Fruit fly (Drosophila melanogaster) S2 (cell line): ENCODE data around the gene Fer1HCH.

Experiments used
- CG8478 ChIP-seq: fragments of >200 bp; optimal IDR thresholded peaks from 2 replicates; lab custom pipeline; 2018
- CTCF ChIP-seq, 2 experiments: fragments of >200 bp; optimal IDR thresholded peaks; 2 replicates each; lab custom pipeline; 2018

Fer1HCH gene

DNA sequence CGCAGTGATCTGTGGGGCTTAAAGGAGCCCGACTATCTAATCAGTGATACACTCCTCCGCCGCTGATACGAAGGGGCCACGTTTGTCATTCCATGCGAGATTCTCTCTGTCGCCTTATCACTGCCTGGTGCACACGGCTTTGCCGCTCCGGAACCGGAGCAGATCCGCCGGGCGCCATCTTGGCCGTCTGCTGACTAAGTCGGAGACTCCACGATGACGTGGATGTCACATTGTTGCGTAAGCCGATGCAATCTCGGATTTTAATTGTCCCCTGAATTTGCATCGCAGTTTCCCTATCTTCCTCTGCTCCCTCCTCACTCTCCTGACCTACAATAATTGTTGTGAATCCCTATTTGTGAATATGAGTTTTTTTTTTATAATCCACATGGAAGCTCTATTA, 3.1 kb upstream of the Fer1HCH start:
- no peak for TF ChIP-seq CTCF (optimal IDR thresholded peaks at IDR 0.05; lab: Kevin White, UChicago)
- TF ChIP-seq CG8478 (lab: Kevin White, UChicago) = no peak

DNA sequence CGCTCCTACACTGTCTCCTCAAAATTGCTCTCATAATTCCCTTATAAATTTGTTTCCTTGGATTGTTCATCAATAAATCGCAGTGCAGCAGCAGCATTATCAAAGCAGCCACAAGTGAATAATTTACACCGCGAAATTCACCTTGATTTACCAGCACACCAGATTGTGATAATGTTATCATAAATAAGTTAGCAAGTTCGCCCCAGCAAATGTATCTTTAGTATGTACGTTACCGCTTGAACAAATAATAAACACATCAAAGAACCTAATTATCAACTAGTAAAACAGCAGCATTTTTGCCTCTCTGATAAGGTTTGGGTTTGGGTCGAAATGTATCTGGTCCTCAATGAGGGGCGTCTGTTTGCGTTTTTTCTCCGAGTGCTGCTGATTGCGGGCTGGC, 2.3 kb upstream of the Fer1HCH start:
- no peak for TF ChIP-seq CTCF (optimal IDR thresholded peaks at IDR 0.05; lab: Kevin White, UChicago)
- TF ChIP-seq CG8478 (lab: Kevin White, UChicago) = no peak

DNA sequence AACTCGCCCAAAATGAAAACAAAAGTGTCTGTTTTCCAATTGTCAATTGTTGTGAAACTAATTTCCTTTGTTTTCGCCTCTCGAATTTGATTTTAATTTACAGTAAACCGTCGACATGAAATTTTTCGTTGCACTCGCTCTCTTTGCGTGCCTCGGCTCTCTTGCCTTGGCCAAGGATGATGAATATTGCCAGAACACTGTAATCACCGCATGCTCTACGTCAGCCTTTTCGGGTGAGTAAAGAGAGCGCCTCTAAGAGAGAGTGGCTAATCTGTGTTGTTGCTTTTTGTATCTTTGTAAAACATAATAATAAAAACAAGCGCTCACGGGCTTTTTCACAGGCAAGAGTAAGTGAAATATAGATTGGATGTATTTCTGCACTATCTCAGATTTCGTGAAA, 1.1 kb upstream of the Fer1HCH start:
- TF ChIP-seq CG8478 (lab: Kevin White, UChicago) (no peak), CTCF (optimal IDR thresholded peaks at IDR 0.05; lab: Kevin White, UChicago) (no peak)

DNA sequence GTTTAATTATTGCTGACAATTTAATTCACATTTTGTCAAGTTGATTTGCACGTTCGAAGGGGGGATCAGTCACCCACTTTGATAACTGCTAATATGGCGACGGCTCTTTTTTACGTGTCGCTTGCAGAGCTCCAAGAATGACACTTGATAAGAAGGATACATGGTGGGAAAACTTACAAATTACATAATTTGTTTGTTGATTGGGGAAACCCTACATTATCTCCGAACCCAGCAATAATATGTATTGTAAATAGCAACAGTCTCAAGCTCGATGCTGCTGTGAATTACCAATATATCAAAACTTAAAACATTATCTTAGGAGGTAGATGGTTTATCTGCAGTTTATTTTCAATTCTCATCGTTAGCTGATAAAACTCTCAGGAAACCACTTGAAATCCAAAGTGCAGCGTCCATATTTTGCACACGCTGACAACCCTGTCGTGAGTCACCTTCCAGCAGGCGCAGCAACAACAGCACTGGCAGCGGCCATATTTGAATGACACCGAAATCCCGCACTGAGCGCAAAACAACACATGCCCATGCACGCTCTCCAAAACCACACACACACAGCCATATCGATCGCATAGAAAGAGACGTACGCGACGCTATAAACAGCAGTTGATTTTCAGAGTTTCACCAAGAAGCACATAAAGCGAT, 365 bp upstream of the Fer1HCH start:
- TF ChIP-seq CTCF (optimal IDR thresholded peaks at IDR 0.05; lab: Kevin White, UChicago) = no peak
- no peak for TF ChIP-seq CG8478 (lab: Kevin White, UChicago)

DNA sequence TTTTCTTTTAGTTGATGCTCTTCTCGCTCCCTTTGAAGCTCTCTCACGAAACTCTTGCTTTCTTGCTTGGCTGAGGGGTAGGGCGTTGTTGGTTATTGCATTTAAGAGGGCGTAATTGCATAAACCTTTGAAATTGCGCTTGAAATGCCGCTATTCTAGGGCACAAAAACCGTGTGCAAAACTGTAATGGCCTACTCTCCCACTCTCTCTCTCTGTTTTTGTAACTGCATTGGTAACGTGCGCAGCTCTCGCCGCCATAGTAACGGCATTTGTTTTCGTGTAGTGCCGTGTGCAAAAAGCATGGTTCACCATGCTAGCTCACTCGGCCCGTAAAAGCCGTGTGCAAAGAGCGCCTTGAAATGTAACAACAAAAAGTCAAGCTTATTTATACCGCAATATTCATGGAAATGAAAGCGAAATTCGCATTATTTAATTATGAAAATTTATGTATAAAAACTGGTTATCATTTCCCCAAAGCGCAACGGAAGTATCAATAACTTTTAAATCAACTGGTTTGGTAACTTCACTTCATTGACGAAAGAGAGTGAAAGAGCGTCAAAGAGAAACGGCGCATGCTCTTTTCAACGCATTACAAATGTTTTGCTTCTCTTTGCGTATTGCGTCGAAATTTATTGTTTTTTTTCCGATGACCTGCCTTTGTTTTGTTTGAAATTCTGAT, 1.1 kb downstream of the Fer1HCH start:
- TF ChIP-seq CG8478 (lab: Kevin White, UChicago) (no peak), CTCF (optimal IDR thresholded peaks at IDR 0.05; lab: Kevin White, UChicago) (no peak)

DNA sequence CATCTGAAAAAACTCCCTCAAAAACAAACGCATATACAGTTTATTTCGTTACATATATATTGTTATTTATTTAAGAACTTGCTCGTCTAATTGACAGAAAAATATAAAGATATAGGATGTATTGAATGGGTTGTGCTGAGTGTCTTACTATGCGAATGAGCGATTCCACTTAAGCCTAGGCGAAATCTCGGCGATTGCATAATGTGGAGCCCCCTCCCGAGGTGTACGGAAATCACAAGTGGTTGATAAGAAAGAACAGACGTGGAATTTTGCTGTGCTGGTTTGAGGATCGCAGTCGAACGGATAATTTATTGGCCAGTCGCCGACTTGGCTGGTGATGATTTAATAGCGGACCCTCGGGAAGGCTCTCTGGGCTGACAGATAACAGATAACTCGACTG, 2.4 kb downstream of the Fer1HCH start:
- no peak for TF ChIP-seq CTCF (optimal IDR thresholded peaks at IDR 0.05; lab: Kevin White, UChicago)
- TF ChIP-seq CG8478 (lab: Kevin White, UChicago) = no peak

DNA sequence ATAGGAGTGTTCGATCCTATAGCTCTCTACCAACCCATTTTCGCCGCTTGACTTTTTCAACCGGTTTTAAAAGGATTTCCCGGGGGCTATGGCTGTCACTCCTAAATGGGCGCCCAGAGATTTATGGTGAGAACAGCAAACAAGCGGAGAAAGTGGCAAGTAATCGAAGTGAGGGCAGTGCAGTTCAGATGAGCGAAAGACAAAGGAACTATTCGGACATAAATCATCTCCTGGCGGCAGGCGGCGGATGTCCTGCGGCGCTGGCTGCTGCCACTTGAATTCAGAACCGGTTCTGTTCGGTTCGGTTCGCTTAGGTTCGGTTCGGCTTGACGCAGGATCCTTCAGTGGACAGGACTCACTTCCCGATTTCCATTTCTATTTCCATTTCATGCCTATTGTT, 4.8 kb downstream of the Fer1HCH start:
- TF ChIP-seq CG8478 (lab: Kevin White, UChicago) (no peak), CTCF (optimal IDR thresholded peaks at IDR 0.05; lab: Kevin White, UChicago) (no peak)

DNA sequence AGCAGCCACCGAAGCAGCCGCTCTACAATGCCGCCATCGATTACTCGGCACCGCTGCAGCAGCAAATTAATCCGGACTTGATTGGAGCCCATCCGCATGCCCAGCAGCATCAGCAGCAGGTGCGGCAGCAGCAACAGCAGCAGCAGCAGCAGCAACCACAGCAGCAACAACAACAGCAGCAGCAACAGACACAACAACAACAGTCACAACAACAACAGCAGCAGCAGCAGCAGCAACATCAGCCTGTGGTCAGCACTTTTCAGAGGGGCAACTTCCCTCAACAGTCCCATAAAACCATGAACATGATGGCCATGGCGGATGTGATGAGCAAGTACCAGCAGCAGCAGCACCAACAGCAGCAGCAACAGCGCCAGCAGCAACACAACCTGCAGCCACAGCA, 27.3 kb downstream of the Fer1HCH start:
- TF ChIP-seq CG8478 (lab: Kevin White, UChicago) (no peak), CTCF (optimal IDR thresholded peaks at IDR 0.05; lab: Kevin White, UChicago) (no peak)

DNA sequence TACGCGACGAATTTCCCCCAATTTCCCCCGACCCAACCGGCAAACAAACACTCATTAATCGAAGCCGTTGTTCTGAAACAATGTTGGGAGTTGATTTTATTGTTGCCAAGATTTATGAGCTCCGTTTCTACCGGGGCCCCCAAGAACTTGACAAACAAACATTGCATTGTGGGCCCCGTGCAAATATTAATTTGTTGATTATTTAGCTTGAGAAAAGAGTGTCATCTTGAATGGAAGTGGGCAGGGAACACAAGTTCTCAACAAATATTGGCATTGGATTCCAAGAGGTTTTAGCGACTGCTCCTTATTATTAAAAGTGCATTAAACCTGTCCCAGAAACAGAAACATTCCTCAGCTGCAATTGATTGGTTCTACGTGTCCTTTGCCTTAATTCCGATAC, 30.9 kb downstream of the Fer1HCH start:
- TF ChIP-seq CTCF (optimal IDR thresholded peaks at IDR 0.05; lab: Kevin White, UChicago) (no peak), CG8478 (lab: Kevin White, UChicago) (no peak)

DNA sequence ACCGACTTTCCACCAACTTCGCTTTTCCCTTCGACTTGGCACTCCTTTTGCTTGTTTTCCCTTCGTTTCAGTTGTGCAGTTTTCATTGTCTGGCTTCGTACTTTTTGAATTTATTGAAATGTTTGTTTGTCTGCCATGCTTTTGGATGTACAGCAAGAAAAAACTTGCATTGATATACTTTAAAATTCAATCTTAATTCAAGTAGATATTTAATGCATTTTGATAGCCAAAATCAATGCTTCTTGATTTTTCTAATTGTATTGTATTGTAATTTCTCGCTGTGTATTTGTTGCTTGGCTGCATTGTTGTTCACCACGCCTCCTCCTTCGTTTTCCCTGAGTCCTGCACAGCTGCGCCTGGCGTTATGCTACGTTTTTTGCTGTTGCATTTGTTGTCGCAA, 33.2 kb downstream of the Fer1HCH start:
- TF ChIP-seq CG8478 (lab: Kevin White, UChicago) (no peak), CTCF (optimal IDR thresholded peaks at IDR 0.05; lab: Kevin White, UChicago) (no peak)

DNA sequence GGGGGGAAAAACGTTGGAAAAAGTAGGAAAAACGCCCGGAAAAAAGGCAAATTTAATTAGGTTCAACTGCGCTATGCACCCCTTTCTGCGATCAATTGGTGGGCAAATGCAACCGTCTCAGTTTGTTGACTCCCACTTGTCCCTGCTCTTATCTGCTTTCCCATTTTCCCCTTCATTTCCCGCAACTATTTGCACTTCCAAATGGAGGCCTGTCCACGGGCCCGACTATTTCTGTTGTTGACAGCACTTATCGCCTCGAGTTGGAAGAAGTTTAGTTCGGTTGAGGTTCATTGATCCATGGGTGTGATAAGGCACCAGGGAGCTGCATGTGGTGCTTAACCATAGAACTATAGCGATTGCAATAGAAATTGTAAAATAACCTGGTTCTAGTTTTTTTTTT, 35.3 kb downstream of the Fer1HCH start:
- TF ChIP-seq CG8478 (lab: Kevin White, UChicago) = no peak
- no peak for TF ChIP-seq CTCF (optimal IDR thresholded peaks at IDR 0.05; lab: Kevin White, UChicago)

DNA sequence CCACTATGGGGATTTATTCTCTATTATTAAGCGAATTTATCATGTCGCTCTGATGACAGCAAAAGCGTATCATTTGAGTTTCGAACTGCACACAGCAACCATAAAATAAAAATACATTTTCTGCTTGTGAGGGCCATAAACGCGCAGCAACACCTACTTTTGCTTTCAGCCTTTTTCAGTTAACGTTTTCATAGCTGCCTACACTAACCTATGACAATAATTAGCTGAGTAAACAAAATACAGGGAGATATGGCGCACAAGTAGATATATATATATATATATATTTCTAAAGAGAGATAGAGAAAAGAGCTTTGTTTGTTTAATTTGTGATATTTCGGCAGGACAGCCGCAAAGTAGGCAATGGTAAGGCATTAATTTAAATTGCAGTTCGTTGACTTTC, 42.5 kb downstream of the Fer1HCH start:
- TF ChIP-seq CG8478 (lab: Kevin White, UChicago) = no peak
- TF ChIP-seq CTCF (optimal IDR thresholded peaks at IDR 0.05; lab: Kevin White, UChicago) = no peak

DNA sequence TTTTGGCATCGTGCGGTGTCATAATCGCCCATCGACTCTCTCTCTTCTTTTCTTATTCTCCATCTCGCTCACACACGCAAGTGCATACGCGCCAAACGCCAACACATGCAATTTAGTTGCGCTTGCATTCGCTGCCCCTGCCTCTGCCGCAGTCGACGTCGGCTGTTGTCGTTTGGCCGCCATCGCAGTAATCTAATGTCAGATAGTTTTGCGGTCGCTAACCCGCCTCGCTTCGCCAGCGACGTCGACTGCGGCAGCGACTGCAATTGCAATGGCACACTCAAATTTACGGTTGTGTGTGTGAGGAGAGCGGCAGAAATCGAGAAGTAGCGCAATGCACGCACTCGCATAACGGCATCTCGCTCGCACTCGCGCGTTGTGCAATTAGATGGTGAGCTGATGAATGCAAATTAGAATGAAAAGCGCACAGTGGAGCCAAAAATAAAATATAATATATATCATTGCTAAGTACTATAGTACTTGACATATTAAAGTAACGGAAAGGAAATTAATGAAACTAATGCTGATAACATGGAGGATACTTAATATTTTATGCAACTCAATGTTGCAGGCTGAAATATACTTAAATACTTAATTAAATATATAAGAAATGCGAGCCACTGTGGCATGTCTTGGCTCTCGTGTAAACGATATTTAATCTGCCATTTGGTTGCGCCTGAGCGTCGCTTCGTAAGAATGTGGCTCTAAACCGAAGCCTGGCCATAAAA, 43.6 kb downstream of the Fer1HCH start:
- no peak for TF ChIP-seq CTCF (optimal IDR thresholded peaks at IDR 0.05; lab: Kevin White, UChicago)
- no peak for TF ChIP-seq CG8478 (lab: Kevin White, UChicago)

DNA sequence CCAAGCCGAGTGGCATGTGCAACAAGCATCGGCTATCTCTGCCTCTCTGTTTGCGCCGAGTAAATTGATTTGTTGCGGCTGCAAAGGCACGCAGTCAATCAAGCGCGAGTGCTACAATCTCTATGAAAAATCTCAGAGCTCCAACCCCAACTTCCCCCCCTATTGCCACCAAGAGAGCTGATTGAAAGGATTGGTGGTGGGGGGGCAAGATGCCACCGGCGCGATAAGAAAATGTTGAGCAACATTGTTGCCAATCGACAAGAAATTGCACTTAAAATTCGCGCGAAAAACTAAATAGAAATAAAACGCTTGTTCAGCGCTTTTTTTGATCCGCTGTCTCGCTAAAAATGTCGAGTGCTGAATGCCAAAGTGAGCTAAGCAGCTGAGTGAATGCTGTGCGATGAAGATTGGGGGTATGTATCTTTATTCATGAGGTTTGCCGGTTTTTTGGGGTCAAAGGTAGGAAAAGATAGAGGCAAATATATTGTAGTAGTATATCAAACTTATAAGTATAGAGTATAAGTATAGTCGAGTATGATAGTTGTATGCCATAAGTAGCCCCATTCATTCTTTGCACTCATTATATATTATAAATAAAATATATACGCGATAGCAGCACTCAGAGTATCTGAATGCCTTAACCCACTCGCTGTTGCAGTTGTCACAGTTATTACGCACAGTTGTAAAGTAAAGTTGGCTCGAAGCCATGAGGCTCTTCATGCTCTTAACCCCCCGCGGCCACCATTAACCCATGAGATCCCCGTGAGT, 44.3 kb downstream of the Fer1HCH start:
- no peak for TF ChIP-seq CTCF (optimal IDR thresholded peaks at IDR 0.05; lab: Kevin White, UChicago)
- no peak for TF ChIP-seq CG8478 (lab: Kevin White, UChicago)

DNA sequence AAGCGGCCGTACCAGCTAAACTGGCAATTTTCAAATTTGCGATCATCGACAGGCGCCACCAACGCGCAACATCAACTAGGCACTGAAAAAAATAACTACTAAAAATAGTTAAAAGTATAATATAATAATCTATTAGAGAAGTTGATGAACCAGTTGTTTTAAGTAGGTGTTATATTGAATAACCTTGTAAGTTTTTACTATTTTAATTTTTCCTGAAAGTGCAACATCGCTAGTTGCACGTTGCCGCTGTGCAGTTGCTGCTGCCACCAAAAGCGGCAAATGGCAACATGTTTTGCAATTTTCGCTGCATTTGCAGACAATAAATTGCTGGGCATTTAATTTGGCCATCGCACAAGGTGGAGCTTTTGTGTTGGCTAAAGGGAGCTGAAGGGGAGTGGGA, 44.9 kb downstream of the Fer1HCH start:
- TF ChIP-seq CG8478 (lab: Kevin White, UChicago) = no peak
- no peak for TF ChIP-seq CTCF (optimal IDR thresholded peaks at IDR 0.05; lab: Kevin White, UChicago)
